Worm (Caenorhabditis elegans) whole organism, young adult: ENCODE measurements around the gene hil-3.
A peak's percentile ranks its signal among the peaks of the same experiment; 100 is the strongest.

Experiments
- C06A6.2 ChIP-seq: fragments of 200-800 bp; sonication (Bioruptor generic); conservative IDR thresholded peaks from 2 replicates; pipeline ENCODE4 v1.3.6; 2022; ENCODE audit warnings: missing genetic modification characterization, missing compliant biosample characterization
- D2030.7 ChIP-seq: fragments of 200-800 bp; sonication (Bioruptor generic); IDR thresholded peaks from 2 replicates; pipeline ENCODE4 v1.3.6; 2022; ENCODE audit warnings: missing genetic modification reagents, missing genetic modification characterization, missing compliant biosample characterization
- F10E7.11 ChIP-seq: sonication (generic microtip); optimal IDR thresholded peaks from 2 replicates; lab custom pipeline; 2017; ENCODE audit warnings: mild to moderate bottlenecking, missing genetic modification characterization, moderate library complexity, missing compliant biosample characterization
- F23B12.7 ChIP-seq: sonication (generic microtip); optimal IDR thresholded peaks from 2 replicates; lab custom pipeline; 2017; ENCODE audit warnings: missing genetic modification characterization, mild to moderate bottlenecking, missing compliant biosample characterization, antibody characterized with exemption, moderate library complexity; ENCODE audit not compliant: insufficient read depth
- F39B2.1 ChIP-seq: fragments of 200-800 bp; sonication (Bioruptor generic); IDR thresholded peaks from 2 replicates; pipeline ENCODE4 v1.3.6; 2022; ENCODE audit warnings: missing genetic modification reagents, missing genetic modification characterization, missing compliant biosample characterization
- F57C9.4 ChIP-seq: sonication (generic microtip); optimal IDR thresholded peaks from 2 replicates; lab custom pipeline; 2017; ENCODE audit warnings: mild to moderate bottlenecking, missing genetic modification characterization, missing compliant biosample characterization
- K12H6.12 ChIP-seq: fragments of 200-800 bp; sonication (Bioruptor generic); optimal IDR thresholded peaks from 2 replicates; lab custom pipeline; 2018; ENCODE audit warnings: mild to moderate bottlenecking, missing genetic modification characterization, missing compliant biosample characterization
- T07F8.4 ChIP-seq: sonication (generic microtip); optimal IDR thresholded peaks from 2 replicates; lab custom pipeline; 2016; ENCODE audit warnings: mild to moderate bottlenecking, missing genetic modification characterization, moderate library complexity, missing compliant biosample characterization
- T26A5.8 ChIP-seq: sonication (generic microtip); optimal IDR thresholded peaks from 2 replicates; lab custom pipeline; 2016; ENCODE audit warnings: missing genetic modification characterization, missing compliant biosample characterization
- Y53F4B.3 ChIP-seq: fragments of 200-800 bp; sonication (Bioruptor generic); IDR thresholded peaks from 2 replicates; pipeline ENCODE4 v1.3.6; 2022; ENCODE audit warnings: missing genetic modification reagents, missing genetic modification characterization, missing compliant biosample characterization
- Y79H2A.3 ChIP-seq: fragments of 200-800 bp; sonication (Bioruptor generic); conservative IDR thresholded peaks from 2 replicates; pipeline ENCODE4 v1.3.6; 2022; ENCODE audit warnings: missing genetic modification reagents, missing genetic modification characterization, missing compliant biosample characterization
- Y95B8A.8 ChIP-seq: fragments of 200-800 bp; sonication (Bioruptor generic); IDR thresholded peaks from 2 replicates; pipeline ENCODE4 v1.3.6; 2022; ENCODE audit warnings: missing genetic modification reagents, missing genetic modification characterization, missing compliant biosample characterization
- atf-7 ChIP-seq: sonication (generic microtip); optimal IDR thresholded peaks from 2 replicates; lab custom pipeline; 2017; ENCODE audit warnings: mild to moderate bottlenecking, missing genetic modification characterization, missing compliant biosample characterization
- cebp-1 ChIP-seq, 2 experiments: fragments of 200-800 bp in 1 of 2; sonication (Bioruptor generic) in 1 of 2; sonication (generic microtip) in 1 of 2; IDR thresholded peaks in 1 of 2; optimal IDR thresholded peaks in 1 of 2; 2 replicates each; pipeline versions ENCODE4 v1.3.6 to Lab custom; 2017 to 2022; ENCODE audit warnings: missing compliant biosample characterization in 2 of 2, missing genetic modification characterization in 2 of 2, mild to moderate bottlenecking in 1 of 2, missing genetic modification reagents in 1 of 2, moderate library complexity in 1 of 2
- ceh-27 ChIP-seq: fragments of 200-800 bp; sonication (Bioruptor generic); optimal IDR thresholded peaks from 2 replicates; lab custom pipeline; 2018; ENCODE audit warnings: mild to moderate bottlenecking, missing genetic modification characterization, moderate library complexity, missing compliant biosample characterization
- ceh-79 ChIP-seq: sonication (generic microtip); optimal IDR thresholded peaks from 2 replicates; lab custom pipeline; 2017; ENCODE audit warnings: mild to moderate bottlenecking, missing genetic modification characterization, missing compliant biosample characterization
- ceh-91 ChIP-seq: fragments of 200-800 bp; sonication (Bioruptor generic); IDR thresholded peaks from 2 replicates; pipeline ENCODE4 v1.3.6; 2022; ENCODE audit warnings: missing genetic modification reagents, missing genetic modification characterization, missing compliant biosample characterization
- die-1 ChIP-seq: sonication (generic microtip); optimal IDR thresholded peaks from 2 replicates; lab custom pipeline; 2016; ENCODE audit warnings: missing genotype, mild to moderate bottlenecking, missing genetic modification characterization, missing compliant biosample characterization
- dpl-1 ChIP-seq: fragments of 150-350 bp; optimal IDR thresholded peaks from 2 replicates; lab custom pipeline; 2014; ENCODE audit warnings: missing biosample characterization, missing genetic modification reagents, missing genetic modification characterization
- efl-1 ChIP-seq: fragments of 150-350 bp; optimal IDR thresholded peaks from 2 replicates; lab custom pipeline; 2014; ENCODE audit warnings: missing biosample characterization, missing genetic modification reagents, missing genetic modification characterization
- egrh-3 ChIP-seq: fragments of 200-800 bp; sonication (Bioruptor generic); IDR thresholded peaks from 2 replicates; pipeline ENCODE4 v1.3.6; 2022; ENCODE audit warnings: missing genetic modification reagents, missing genetic modification characterization, missing compliant biosample characterization
- ekl-4 ChIP-seq: fragments of 200-800 bp; sonication (Bioruptor generic); IDR thresholded peaks from 2 replicates; pipeline ENCODE4 v1.3.6; 2022; ENCODE audit warnings: missing genetic modification reagents, missing genetic modification characterization, missing compliant biosample characterization
- fkh-3 ChIP-seq: sonication (generic microtip); optimal IDR thresholded peaks from 2 replicates; lab custom pipeline; 2016; ENCODE audit warnings: mild to moderate bottlenecking, missing genetic modification characterization, missing compliant biosample characterization
- gei-17 ChIP-seq: fragments of 200-800 bp; sonication (Bioruptor generic); optimal IDR thresholded peaks from 2 replicates; lab custom pipeline; 2018; ENCODE audit warnings: mild to moderate bottlenecking, missing genetic modification characterization, missing compliant biosample characterization
- him-1 ChIP-seq: sonication (generic microtip); optimal IDR thresholded peaks from 2 replicates; lab custom pipeline; 2016; ENCODE audit warnings: missing genotype, missing genetic modification reagents, missing genetic modification characterization, missing compliant biosample characterization
- hlh-12 ChIP-seq: sonication (generic microtip); optimal IDR thresholded peaks from 2 replicates; lab custom pipeline; 2016; ENCODE audit warnings: missing genetic modification characterization, missing compliant biosample characterization
- hsf-1 ChIP-seq: fragments of 200-800 bp; sonication (Bioruptor generic); IDR thresholded peaks from 2 replicates; pipeline ENCODE4 v1.3.6; 2022; ENCODE audit warnings: missing genetic modification reagents, missing genetic modification characterization, missing compliant biosample characterization
- lag-1 ChIP-seq: fragments of 200-800 bp; sonication (Bioruptor generic); IDR thresholded peaks from 2 replicates; pipeline ENCODE4 v1.3.6; 2022; ENCODE audit warnings: missing genetic modification reagents, missing genetic modification characterization, missing compliant biosample characterization
- let-526 ChIP-seq: fragments of 200-800 bp; sonication (Bioruptor generic); IDR thresholded peaks from 2 replicates; pipeline ENCODE4 v1.3.6; 2022; ENCODE audit warnings: missing genetic modification reagents, missing genetic modification characterization, missing compliant biosample characterization
- lsl-1 ChIP-seq: fragments of 200-800 bp; sonication (Bioruptor generic); optimal IDR thresholded peaks from 2 replicates; lab custom pipeline; 2018; ENCODE audit warnings: mild to moderate bottlenecking, missing genetic modification characterization, moderate library complexity, missing compliant biosample characterization
- lsy-27 ChIP-seq: sonication (generic microtip); optimal IDR thresholded peaks from 2 replicates; lab custom pipeline; 2017; ENCODE audit warnings: missing genetic modification characterization, mild to moderate bottlenecking, missing compliant biosample characterization, antibody characterized with exemption, missing genotype, borderline replicate concordance; ENCODE audit not compliant: insufficient read depth
- madf-8 ChIP-seq: fragments of 200-800 bp; sonication (Bioruptor generic); conservative IDR thresholded peaks from 2 replicates; pipeline ENCODE4 v1.3.6; 2022; ENCODE audit warnings: missing genetic modification reagents, missing genetic modification characterization, missing compliant biosample characterization
- mcd-1 ChIP-seq: fragments of 200-800 bp; sonication (Bioruptor generic); IDR thresholded peaks from 2 replicates; pipeline ENCODE4 v1.3.6; 2022; ENCODE audit warnings: missing genetic modification reagents, missing genetic modification characterization, missing compliant biosample characterization
- mel-28 ChIP-seq: sonication (generic microtip); optimal IDR thresholded peaks from 2 replicates; lab custom pipeline; 2016; ENCODE audit warnings: borderline replicate concordance, mild to moderate bottlenecking, missing genetic modification characterization, missing compliant biosample characterization
- mes-4 ChIP-seq: sonication (generic microtip); optimal IDR thresholded peaks from 2 replicates; lab custom pipeline; 2016; ENCODE audit warnings: missing genotype, missing genetic modification characterization, missing compliant biosample characterization
- nfya-2 ChIP-seq: fragments of 200-800 bp; sonication (Bioruptor generic); IDR thresholded peaks from 2 replicates; pipeline ENCODE4 v1.3.6; 2022; ENCODE audit warnings: missing genetic modification reagents, missing genetic modification characterization, missing compliant biosample characterization
- nhr-179 ChIP-seq: sonication (generic microtip); optimal IDR thresholded peaks from 2 replicates; lab custom pipeline; 2016; ENCODE audit warnings: mild to moderate bottlenecking, missing genetic modification characterization, missing compliant biosample characterization
- nhr-80 ChIP-seq: sonication (generic microtip); optimal IDR thresholded peaks from 2 replicates; lab custom pipeline; 2016; ENCODE audit warnings: missing genetic modification characterization, missing compliant biosample characterization
- nhr-90 ChIP-seq: sonication (generic microtip); optimal IDR thresholded peaks from 2 replicates; lab custom pipeline; 2016; ENCODE audit warnings: missing genotype, mild to moderate bottlenecking, missing genetic modification characterization, missing compliant biosample characterization
- pha-4 ChIP-seq: fragments of 150-350 bp; sonication (generic microtip); optimal IDR thresholded peaks from 2 replicates; lab custom pipeline; 2014; ENCODE audit warnings: missing biosample characterization, missing genetic modification reagents, missing genetic modification characterization
- rpc-1 ChIP-seq, 2 experiments: fragments of 150-350 bp in 1 of 2; sonication (generic microtip) in 1 of 2; optimal IDR thresholded peaks; 2 replicates each; lab custom pipeline; 2014 to 2018; ENCODE audit warnings: missing biosample characterization in 1 of 2, missing genetic modification characterization in 1 of 2, missing genetic modification reagents in 1 of 2, missing genotype in 1 of 2
- sdz-38 ChIP-seq: sonication (generic microtip); optimal IDR thresholded peaks from 2 replicates; lab custom pipeline; 2016; ENCODE audit warnings: missing genotype, missing genetic modification characterization, missing compliant biosample characterization
- snpc-1.1 ChIP-seq: sonication (generic microtip); optimal IDR thresholded peaks from 2 replicates; lab custom pipeline; 2017; ENCODE audit warnings: missing genetic modification characterization, mild to moderate bottlenecking, missing compliant biosample characterization, antibody characterized with exemption, moderate library complexity, missing genotype, missing genetic modification reagents; ENCODE audit not compliant: insufficient read depth
- snpc-1.3 ChIP-seq: sonication (generic microtip); optimal IDR thresholded peaks from 2 replicates; lab custom pipeline; 2017; ENCODE audit warnings: missing genetic modification characterization, mild to moderate bottlenecking, missing compliant biosample characterization, antibody characterized with exemption, moderate library complexity, missing genotype, missing genetic modification reagents; ENCODE audit not compliant: insufficient read depth
- snpc-3.4 ChIP-seq: sonication (generic microtip); optimal IDR thresholded peaks from 2 replicates; lab custom pipeline; 2017; ENCODE audit warnings: missing genetic modification characterization, mild to moderate bottlenecking, missing compliant biosample characterization, antibody characterized with exemption, moderate library complexity, missing genotype, missing genetic modification reagents
- unc-130 ChIP-seq: sonication (generic microtip); optimal IDR thresholded peaks from 2 replicates; lab custom pipeline; 2016; ENCODE audit warnings: missing genetic modification reagents, missing genetic modification characterization, missing compliant biosample characterization
- zim-3 ChIP-seq: sonication (generic microtip); optimal IDR thresholded peaks from 2 replicates; lab custom pipeline; 2017; ENCODE audit warnings: mild to moderate bottlenecking, missing genetic modification characterization, moderate library complexity, missing compliant biosample characterization
- ztf-6 ChIP-seq: fragments of 200-800 bp; sonication (Bioruptor generic); IDR thresholded peaks from 2 replicates; pipeline ENCODE4 v1.3.6; 2022; ENCODE audit warnings: missing genetic modification reagents, missing genetic modification characterization, missing compliant biosample characterization

hil-3 gene

DNA sequence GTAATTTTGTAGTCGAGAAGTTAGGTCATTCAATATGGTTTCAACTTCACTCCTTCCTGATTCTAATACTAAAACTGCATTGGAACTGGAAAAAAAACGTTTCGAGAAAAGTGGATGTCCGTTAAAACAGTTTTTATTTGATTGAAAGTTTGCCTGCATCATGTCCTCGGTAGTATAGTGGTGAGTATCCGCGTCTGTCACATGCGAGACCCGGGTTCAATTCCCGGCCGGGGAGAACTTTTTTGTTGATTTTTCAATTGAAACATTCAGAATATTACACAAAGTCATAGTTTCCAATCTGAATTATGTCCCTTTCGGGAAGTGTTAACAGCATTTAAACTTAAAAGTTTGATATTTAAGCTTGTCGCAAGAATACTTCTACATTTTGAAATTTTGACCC, 10.0 kb upstream of the hil-3 start (continued):
- peak; percentile 50 for TF ChIP-seq die-1
- TF ChIP-seq madf-8 (GFP tag; lab: Robert Waterston, UW): no peak
- no peak for TF ChIP-seq fkh-3 (tag; lab: Kevin White, UChicago)
- TF ChIP-seq snpc-3.4 (tag; lab: Kevin White, UChicago): no peak
- TF ChIP-seq gei-17 (GFP tag; lab: Kevin White, UChicago): no peak
- no peak for TF ChIP-seq efl-1 (GFP tag; lab: Kevin White, UChicago)
- TF ChIP-seq F23B12.7: no peak
- no peak for TF ChIP-seq hlh-12 (tag; lab: Kevin White, UChicago)
- no peak for TF ChIP-seq cebp-1 (GFP tag; IDR thresholded peaks at IDR 0.05; lab: Robert Waterston, UW)
- no peak for TF ChIP-seq cebp-1 (tag; optimal IDR thresholded peaks at IDR 0.05; lab: Kevin White, UChicago)
- no peak for TF ChIP-seq ekl-4 (GFP tag; lab: Robert Waterston, UW)
- no peak for TF ChIP-seq snpc-1.3 (tag; lab: Kevin White, UChicago)
- TF ChIP-seq zim-3 (tag; lab: Kevin White, UChicago): no peak
- no peak for TF ChIP-seq lsy-27 (tag; lab: Kevin White, UChicago)
- TF ChIP-seq C06A6.2 (GFP tag; lab: Robert Waterston, UW): no peak
- TF ChIP-seq egrh-3 (GFP tag; lab: Robert Waterston, UW): no peak
- TF ChIP-seq Y79H2A.3: no peak
- TF ChIP-seq sdz-38: no peak
- TF ChIP-seq D2030.7 (GFP tag; lab: Robert Waterston, UW): peak; percentile 57; the same call in 1 of the 2 replicates
- no peak for TF ChIP-seq lag-1 (GFP tag; lab: Robert Waterston, UW)
- TF ChIP-seq ceh-91 (GFP tag; lab: Robert Waterston, UW): no peak
- no peak for TF ChIP-seq nfya-2
- no peak for TF ChIP-seq mcd-1
- TF ChIP-seq mes-4: no peak
- no peak for TF ChIP-seq hsf-1
- TF ChIP-seq atf-7: no peak
- TF ChIP-seq F10E7.11 (tag; lab: Kevin White, UChicago): no peak
- TF ChIP-seq dpl-1 (GFP tag; lab: Kevin White, UChicago): no peak
- TF ChIP-seq ceh-27: no peak
- TF ChIP-seq let-526 (GFP tag; lab: Robert Waterston, UW): no peak
- TF ChIP-seq nhr-90 (tag; lab: Kevin White, UChicago): peak; percentile 29
- no peak for TF ChIP-seq unc-130 (GFP tag; lab: Kevin White, UChicago)
- no peak for TF ChIP-seq K12H6.12 (tag; lab: Kevin White, UChicago)
- TF ChIP-seq nhr-80 (tag; lab: Kevin White, UChicago): no peak
- TF ChIP-seq lsl-1 (GFP tag; lab: Kevin White, UChicago): no peak
- no peak for TF ChIP-seq pha-4
- no peak for TF ChIP-seq T07F8.4 (tag; lab: Kevin White, UChicago)
- no peak for TF ChIP-seq T26A5.8 (tag; lab: Kevin White, UChicago)
- TF ChIP-seq nhr-179 (tag; lab: Kevin White, UChicago): no peak
- TF ChIP-seq snpc-1.1 (tag; lab: Kevin White, UChicago): no peak
- no peak for TF ChIP-seq Y53F4B.3 (GFP tag; lab: Robert Waterston, UW)
- TF ChIP-seq him-1 (tag; lab: Kevin White, UChicago): peak; percentile 61
- no peak for TF ChIP-seq ztf-6 (GFP tag; lab: Robert Waterston, UW)
- TF ChIP-seq F39B2.1 (GFP tag; lab: Robert Waterston, UW): no peak
- no peak for TF ChIP-seq Y95B8A.8 (GFP tag; lab: Robert Waterston, UW)
- no peak for TF ChIP-seq mel-28
- TF ChIP-seq rpc-1 (optimal IDR thresholded peaks at IDR 0.05; lab: Kevin White, UChicago): peak; percentile 68
- TF ChIP-seq rpc-1 (tag; optimal IDR thresholded peaks at IDR 0.05; lab: Kevin White, UChicago): peak; percentile 83
- TF ChIP-seq ceh-79: no peak
- no peak for TF ChIP-seq F57C9.4
